Worm (Caenorhabditis elegans): ENCODE measurements around the gene nhr-20.

DNA sequence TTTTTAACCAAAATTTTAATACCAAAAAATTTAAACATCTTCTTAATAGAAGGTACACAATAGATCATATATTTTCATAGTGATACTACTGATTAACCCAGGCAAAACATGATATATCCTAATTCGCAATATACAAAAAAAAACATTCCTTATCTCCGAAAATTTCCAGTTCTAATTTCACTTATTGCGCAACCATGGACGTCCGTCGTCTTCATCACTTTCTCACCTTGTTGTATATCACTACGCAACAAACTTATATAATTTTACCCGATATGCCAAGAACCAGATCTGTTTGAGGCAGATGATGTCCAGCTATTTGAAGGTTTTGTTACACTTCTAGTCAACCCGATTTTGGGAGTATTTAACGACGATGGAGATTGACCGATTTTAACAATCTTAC, 45.2 kb downstream of the nhr-20 start, which contains the start of gene R74.2:
- no peak for TF ChIP-seq B0310.2 (tag; optimal IDR thresholded peaks at IDR 0.05)
- no peak for TF ChIP-seq ama-1 (optimal IDR thresholded peaks at IDR 0.05)
- TF ChIP-seq tbx-11 (GFP tag; IDR thresholded peaks at IDR 0.05), result no peak
- no peak for TF ChIP-seq pes-1 (GFP tag; IDR thresholded peaks at IDR 0.05)
- no peak for TF ChIP-seq ets-7 (tag; optimal IDR thresholded peaks at IDR 0.05)
- no peak for TF ChIP-seq hmg-4 (GFP tag; optimal IDR thresholded peaks at IDR 0.05)
- no peak for TF ChIP-seq hmbx-1 (tag; optimal IDR thresholded peaks at IDR 0.05)
- TF ChIP-seq hnd-1 (tag; optimal IDR thresholded peaks at IDR 0.05), result no peak
- no peak for TF ChIP-seq flt-1 (GFP tag; IDR thresholded peaks at IDR 0.05)
